Fruit fly (Drosophila melanogaster) ovary, adult (tissue): Measurements from ENCODE around the gene Vtld.

ENCODE experiments used
- CG17801 ChIP-seq: fragments of 200-800 bp; optimal IDR thresholded peaks from 2 replicates; lab custom pipeline; 2019; ENCODE audit warnings: missing biosample characterization, mild to moderate bottlenecking, missing genetic modification characterization, moderate library complexity; ENCODE audit not compliant: partially characterized antibody

Gene Vtld

dm6 chr3L:19801105-19801504 lies 40.9 kb downstream of the Vtld start, which contains the start of gene CG14102:
TSS of gene CG14102 (minus strand) at chr3L:19801291.
- TF ChIP-seq CG17801 (GFP tag; lab: Kevin White, UChicago): no peak

dm6 chr3L:19804908-19805307 lies 44.7 kb downstream of the Vtld start, which contains the start of the genes TORIP and Ccdc58:
TSS of gene TORIP (minus strand) at chr3L:19805080.
TSS of gene Ccdc58 (plus strand) at chr3L:19805181.
- TF ChIP-seq CG17801 (GFP tag; lab: Kevin White, UChicago): no peak

dm6 chr3L:19805895-19806294 lies 45.7 kb downstream of the Vtld start, which contains the start of gene CG34116:
TSS of gene CG34116 (minus strand) at chr3L:19806036.
- TF ChIP-seq CG17801 (GFP tag; lab: Kevin White, UChicago): no peak

dm6 chr3L:19807103-19807502 lies 46.9 kb downstream of the Vtld start, which contains the start of the genes CG14104 and Kap-alpha1:
TSS of gene CG14104 (minus strand) at chr3L:19807199.
TSS of gene Kap-alpha1 (plus strand) at chr3L:19807232.
- peak; percentile 19 for TF ChIP-seq CG17801 (GFP tag; lab: Kevin White, UChicago)

dm6 chr3L:19807521-19807920 lies 47.3 kb downstream of the Vtld start:
- no peak for TF ChIP-seq CG17801 (GFP tag; lab: Kevin White, UChicago)
